Worm (Caenorhabditis elegans): ENCODE data around the gene oac-4.

Gene oac-4

DNA sequence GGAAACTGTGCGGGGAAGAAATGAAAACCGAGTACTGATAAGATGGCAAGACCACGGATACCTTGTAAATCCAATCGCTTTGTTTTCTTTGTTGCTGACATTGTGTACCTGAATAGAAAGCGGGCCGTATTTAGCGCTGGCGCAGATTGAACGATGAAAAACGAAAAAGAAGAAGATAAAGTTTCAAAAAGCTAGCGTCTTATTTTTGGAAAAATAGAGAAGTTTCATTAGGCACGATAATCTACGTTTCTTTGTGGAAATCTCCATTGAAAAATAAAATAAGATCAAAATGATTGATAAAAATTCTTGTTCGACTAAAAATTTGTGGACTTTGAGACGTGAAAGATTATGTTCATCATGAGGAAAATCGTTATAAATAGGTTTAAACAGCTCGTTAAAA lies at the start of gene oac-4:
Gene oac-4 (minus strand): TSS at position 101 of the 400 bp plus-strand sequence.
- TF ChIP-seq sea-2 (GFP tag; optimal IDR thresholded peaks at IDR 0.05): no peak
- TF ChIP-seq nhr-11 (tag; optimal IDR thresholded peaks at IDR 0.05): no peak
- TF ChIP-seq nhr-77 (tag; optimal IDR thresholded peaks at IDR 0.05): no peak
- no peak for TF ChIP-seq nhr-237 (tag; optimal IDR thresholded peaks at IDR 0.05)
- TF ChIP-seq unc-39 (tag; optimal IDR thresholded peaks at IDR 0.05): no peak
- no peak for TF ChIP-seq nhr-67 (tag; optimal IDR thresholded peaks at IDR 0.05)
- TF ChIP-seq elt-2 (tag; optimal IDR thresholded peaks at IDR 0.05): no peak
- TF ChIP-seq elt-3 (tag; optimal IDR thresholded peaks at IDR 0.05): no peak
- TF ChIP-seq fkh-10 (GFP tag; optimal IDR thresholded peaks at IDR 0.05): no peak
- no peak for TF ChIP-seq nfya-1 (tag; optimal IDR thresholded peaks at IDR 0.05; ENCODE audit: insufficient read depth)

ce11 chrII:3879945-3880344 lies 44.1 kb upstream of the oac-4 start, which contains the start of gene nhr-166:
TSS of gene nhr-166 (plus strand) at chrII:3880245.
- TF ChIP-seq nhr-43 (tag; optimal IDR thresholded peaks at IDR 0.05; ENCODE audit: poor library complexity, severe bottlenecking) (no peak), aly-2 (tag; optimal IDR thresholded peaks at IDR 0.05) (no peak)

ce11 chrII:3878330-3878729 lies 42.5 kb upstream of the oac-4 start, which contains the start of gene srh-250:
TSS of gene srh-250 (plus strand) at chrII:3878630.
- TF ChIP-seq nhr-28 (tag; optimal IDR thresholded peaks at IDR 0.05) (no peak), ceh-9 (tag; optimal IDR thresholded peaks at IDR 0.05) (no peak), fkh-10 (GFP tag; optimal IDR thresholded peaks at IDR 0.05) (no peak), nhr-12 (tag; optimal IDR thresholded peaks at IDR 0.05) (no peak), eor-1 (tag; optimal IDR thresholded peaks at IDR 0.05) (no peak), sea-2 (GFP tag; optimal IDR thresholded peaks at IDR 0.05) (no peak), ztf-4 (tag; optimal IDR thresholded peaks at IDR 0.05) (no peak), lin-39 (tag; optimal IDR thresholded peaks at IDR 0.05) (no peak), ztf-11 (tag; optimal IDR thresholded peaks at IDR 0.05) (no peak)

DNA sequence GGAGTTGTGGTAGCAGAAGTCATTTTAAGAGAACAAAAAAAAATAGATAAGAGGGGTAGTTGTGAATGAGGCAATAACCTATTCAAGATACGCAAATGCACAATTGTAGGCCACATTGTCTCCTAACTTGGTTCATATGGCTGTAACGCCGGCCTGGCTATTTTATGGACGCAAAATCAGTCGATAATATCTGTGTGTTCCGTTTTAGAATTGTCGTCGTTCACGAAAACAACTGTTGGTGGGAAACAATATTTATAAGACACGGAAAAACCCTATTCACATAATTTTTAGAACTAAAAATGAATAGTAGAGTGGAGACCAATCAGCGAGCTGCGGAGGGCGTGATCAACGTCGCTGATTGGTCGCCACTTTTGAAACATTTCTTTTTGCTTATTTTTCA lies 42.1 kb upstream of the oac-4 start, which contains the start of gene sdz-7:
Gene sdz-7 (minus strand): TSS at position 101 of the 400 bp plus-strand sequence.
- TF ChIP-seq nhr-237 (tag; optimal IDR thresholded peaks at IDR 0.05) (no peak), nhr-76 (tag; optimal IDR thresholded peaks at IDR 0.05) (no peak), mdl-1 (tag; optimal IDR thresholded peaks at IDR 0.05) (no peak), nhr-67 (tag; optimal IDR thresholded peaks at IDR 0.05) (no peak), sea-2 (GFP tag; optimal IDR thresholded peaks at IDR 0.05) (no peak), egl-5 (tag; optimal IDR thresholded peaks at IDR 0.05) (no peak), snpc-4 (tag; optimal IDR thresholded peaks at IDR 0.05) (no peak), ceh-16 (tag; optimal IDR thresholded peaks at IDR 0.05) (no peak), ZK546.5 (tag; optimal IDR thresholded peaks at IDR 0.05) (no peak), elt-3 (tag; optimal IDR thresholded peaks at IDR 0.05) (no peak)

DNA sequence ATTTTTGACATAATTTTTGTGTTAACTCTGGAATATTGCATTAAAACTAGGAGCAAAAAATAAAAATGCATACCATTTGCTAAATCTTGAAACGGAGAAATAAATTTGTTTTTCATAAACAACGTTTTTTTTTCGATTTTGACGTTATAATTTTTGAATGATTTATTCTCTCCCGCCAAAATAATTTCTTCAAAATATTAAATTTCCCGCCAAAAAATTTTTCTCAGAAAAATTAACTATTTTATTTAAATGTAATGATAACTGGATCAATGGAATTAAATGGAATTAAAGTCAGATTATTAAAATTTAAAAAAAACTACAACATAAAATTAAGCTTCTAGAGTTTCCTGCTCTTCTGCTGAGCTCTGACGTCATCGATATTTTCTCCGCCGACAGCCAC lies 41.3 kb upstream of the oac-4 start, which contains the start of gene nep-3:
Gene nep-3 (minus strand): TSS at position 101 of the 400 bp plus-strand sequence.
- TF ChIP-seq nhr-76 (tag; optimal IDR thresholded peaks at IDR 0.05) (no peak), eor-1 (tag; optimal IDR thresholded peaks at IDR 0.05) (no peak), hmg-11 (tag; optimal IDR thresholded peaks at IDR 0.05) (no peak), ztf-11 (tag; optimal IDR thresholded peaks at IDR 0.05) (no peak), R02D3.7 (tag; optimal IDR thresholded peaks at IDR 0.05) (no peak), mml-1 (tag; optimal IDR thresholded peaks at IDR 0.05) (no peak), aly-2 (tag; optimal IDR thresholded peaks at IDR 0.05) (no peak), nfya-1 (tag; optimal IDR thresholded peaks at IDR 0.05; ENCODE audit: insufficient read depth) (no peak), ZK546.5 (tag; optimal IDR thresholded peaks at IDR 0.05) (no peak), fkh-10 (GFP tag; optimal IDR thresholded peaks at IDR 0.05) (no peak)

ce11 chrII:3869601-3870000 lies 33.8 kb upstream of the oac-4 start, which contains the start of gene oac-10:
TSS of gene oac-10 (plus strand) at chrII:3869901.
- TF ChIP-seq fos-1 (tag; optimal IDR thresholded peaks at IDR 0.05): no peak
- no peak for TF ChIP-seq nhr-28 (tag; optimal IDR thresholded peaks at IDR 0.05)
- TF ChIP-seq egl-5 (tag; optimal IDR thresholded peaks at IDR 0.05): no peak
- TF ChIP-seq nhr-237 (tag; optimal IDR thresholded peaks at IDR 0.05): no peak
- no peak for TF ChIP-seq lin-15B (tag; optimal IDR thresholded peaks at IDR 0.05)
- TF ChIP-seq nhr-12 (tag; optimal IDR thresholded peaks at IDR 0.05): no peak
- no peak for TF ChIP-seq ceh-82 (tag; optimal IDR thresholded peaks at IDR 0.05)
- TF ChIP-seq pqm-1 (tag; optimal IDR thresholded peaks at IDR 0.05): no peak
